Worm (Caenorhabditis elegans) whole organism, early embryonic: ENCODE results near the gene F11A5.9.

Source experiments
- B0310.2 ChIP-seq: sonication (generic microtip); optimal IDR thresholded peaks from 2 replicates; lab custom pipeline; 2016; ENCODE audit warnings: mild to moderate bottlenecking, missing genetic modification characterization, missing compliant biosample characterization
- F13C5.2 ChIP-seq: sonication (generic microtip); optimal IDR thresholded peaks from 2 replicates; lab custom pipeline; 2017; ENCODE audit warnings: mild to moderate bottlenecking, missing genetic modification characterization, inconsistent platforms, missing compliant biosample characterization
- aly-1 ChIP-seq: sonication (generic microtip); optimal IDR thresholded peaks from 2 replicates; lab custom pipeline; 2016; ENCODE audit warnings: missing genetic modification characterization, missing compliant biosample characterization
- ama-1 ChIP-seq: fragments of 150-350 bp; optimal IDR thresholded peaks from 2 replicates; lab custom pipeline; 2014
- ceh-13 ChIP-seq: fragments of 200-800 bp; sonication (Bioruptor generic); optimal IDR thresholded peaks from 2 replicates; lab custom pipeline; 2018; ENCODE audit warnings: mild to moderate bottlenecking, missing genetic modification characterization, missing compliant biosample characterization
- ceh-36 ChIP-seq: sonication (generic microtip); optimal IDR thresholded peaks from 2 replicates; lab custom pipeline; 2016; ENCODE audit warnings: missing genetic modification characterization, inconsistent platforms, missing compliant biosample characterization
- ets-7 ChIP-seq: sonication (generic microtip); optimal IDR thresholded peaks from 2 replicates; lab custom pipeline; 2016; ENCODE audit warnings: missing genotype, missing genetic modification characterization, missing compliant biosample characterization
- flt-1 ChIP-seq: fragments of 200-800 bp; sonication (Bioruptor generic); IDR thresholded peaks from 2 replicates; pipeline ENCODE4 v1.3.6; 2022; ENCODE audit warnings: missing genetic modification characterization, missing compliant biosample characterization
- hmbx-1 ChIP-seq: sonication (generic microtip); optimal IDR thresholded peaks from 2 replicates; lab custom pipeline; 2016; ENCODE audit warnings: mild to moderate bottlenecking, missing genetic modification characterization, missing compliant biosample characterization
- hmg-4 ChIP-seq: fragments of 200-800 bp; sonication (Bioruptor generic); optimal IDR thresholded peaks from 2 replicates; lab custom pipeline; 2018; ENCODE audit warnings: mild to moderate bottlenecking, missing genetic modification characterization, missing compliant biosample characterization
- hnd-1 ChIP-seq: sonication (generic microtip); optimal IDR thresholded peaks from 2 replicates; lab custom pipeline; 2016; ENCODE audit warnings: missing genetic modification characterization, missing compliant biosample characterization
- pes-1 ChIP-seq: fragments of 200-800 bp; sonication (Bioruptor generic); IDR thresholded peaks from 2 replicates; pipeline ENCODE4 v1.3.6; 2022; ENCODE audit warnings: missing genetic modification reagents, missing genetic modification characterization, missing compliant biosample characterization
- scrt-1 ChIP-seq: fragments of 200-800 bp; sonication (Bioruptor generic); IDR thresholded peaks from 2 replicates; pipeline ENCODE4 v1.3.6; 2022; ENCODE audit warnings: missing genetic modification characterization, missing compliant biosample characterization
- sea-1 ChIP-seq: fragments of 200-800 bp; sonication (Bioruptor generic); conservative IDR thresholded peaks from 2 replicates; pipeline ENCODE4 v1.3.6; 2022; ENCODE audit warnings: missing genetic modification characterization, missing compliant biosample characterization
- tbx-11 ChIP-seq: fragments of 200-800 bp; sonication (Bioruptor generic); IDR thresholded peaks from 2 replicates; pipeline ENCODE4 v1.3.6; 2022; ENCODE audit warnings: missing genetic modification characterization, missing compliant biosample characterization
- tbx-37 ChIP-seq: fragments of 200-800 bp; sonication (Bioruptor generic); conservative IDR thresholded peaks from 2 replicates; pipeline ENCODE4 v1.3.6; 2022; ENCODE audit warnings: missing genetic modification reagents, missing genetic modification characterization, missing compliant biosample characterization
- tra-4 ChIP-seq: sonication (generic microtip); optimal IDR thresholded peaks from 2 replicates; lab custom pipeline; 2017; ENCODE audit warnings: missing genetic modification characterization, missing compliant biosample characterization

The F11A5.9 gene

ce11 chrV:16194639-16195038 is 20.1 kb upstream of the F11A5.9 start, which contains the start of gene rabr-4:
Gene rabr-4 (plus strand): TSS chrV:16194939.
- TF ChIP-seq ama-1, result no peak
- TF ChIP-seq ets-7 (tag; lab: Kevin White, UChicago), result no peak
- no peak for TF ChIP-seq ceh-13 (GFP tag; lab: Kevin White, UChicago)
- TF ChIP-seq tbx-37 (GFP tag; lab: Robert Waterston, UW), result no peak
- no peak for TF ChIP-seq sea-1 (GFP tag; lab: Robert Waterston, UW)
- no peak for TF ChIP-seq flt-1
- TF ChIP-seq pes-1 (GFP tag; lab: Robert Waterston, UW), result no peak
- no peak for TF ChIP-seq aly-1 (tag; lab: Kevin White, UChicago)

ce11 chrV:16195379-16195778 is 19.3 kb upstream of the F11A5.9 start, which contains the start of gene rabr-3:
Gene rabr-3 (plus strand): TSS chrV:16195679.
- TF ChIP-seq hnd-1 (tag; lab: Kevin White, UChicago) (no peak), tra-4 (tag; lab: Kevin White, UChicago) (no peak), flt-1 (no peak)

ce11 chrV:16198016-16198415 is 16.7 kb upstream of the F11A5.9 start, which contains the start of gene F11A5.5:
Gene F11A5.5 (plus strand): TSS chrV:16198316.
- no peak for TF ChIP-seq hnd-1 (tag; lab: Kevin White, UChicago)
- no peak for TF ChIP-seq hmbx-1 (tag; lab: Kevin White, UChicago)
- TF ChIP-seq B0310.2 (tag; lab: Kevin White, UChicago), result no peak
- no peak for TF ChIP-seq ets-7 (tag; lab: Kevin White, UChicago)
- TF ChIP-seq flt-1, result no peak
- no peak for TF ChIP-seq ama-1
- no peak for TF ChIP-seq tbx-37 (GFP tag; lab: Robert Waterston, UW)
- TF ChIP-seq hmg-4, result no peak
- no peak for TF ChIP-seq ceh-36 (tag; lab: Kevin White, UChicago)
- no peak for TF ChIP-seq F13C5.2

- TF ChIP-seq B0310.2 (tag; lab: Kevin White, UChicago) (no peak), F13C5.2 (no peak), hmg-4 (no peak), flt-1 (no peak), scrt-1 (GFP tag; lab: Robert Waterston, UW) (no peak), pes-1 (GFP tag; lab: Robert Waterston, UW) (no peak), ets-7 (tag; lab: Kevin White, UChicago) (no peak), ceh-36 (tag; lab: Kevin White, UChicago) (no peak), hmbx-1 (tag; lab: Kevin White, UChicago) (no peak), tra-4 (tag; lab: Kevin White, UChicago) (no peak), tbx-11 (no peak), ama-1 (no peak), ceh-13 (GFP tag; lab: Kevin White, UChicago) (no peak)
Measured at ce11 chrV:16201730-16202129, 13.0 kb upstream of the F11A5.9 start, which contains the start of gene F11A5.17. Gene F11A5.17 (plus strand): TSS chrV:16202030.

ce11 chrV:16202618-16203017 is 12.1 kb upstream of the F11A5.9 start, which contains the start of gene F11A5.18:
Gene F11A5.18 (plus strand): TSS chrV:16202918.
- TF ChIP-seq ceh-13 (GFP tag; lab: Kevin White, UChicago) (no peak), scrt-1 (GFP tag; lab: Robert Waterston, UW) (no peak), F13C5.2 (no peak), flt-1 (no peak), aly-1 (tag; lab: Kevin White, UChicago) (no peak), hmg-4 (no peak), B0310.2 (tag; lab: Kevin White, UChicago) (no peak), pes-1 (GFP tag; lab: Robert Waterston, UW) (no peak), sea-1 (GFP tag; lab: Robert Waterston, UW) (no peak), tra-4 (tag; lab: Kevin White, UChicago) (no peak), tbx-11 (no peak)

ce11 chrV:16204888-16205287 is 9.8 kb upstream of the F11A5.9 start, which contains the start of gene irld-26:
Gene irld-26 (plus strand): TSS chrV:16205188.
- TF ChIP-seq B0310.2 (tag; lab: Kevin White, UChicago), result no peak
- no peak for TF ChIP-seq hmbx-1 (tag; lab: Kevin White, UChicago)
- no peak for TF ChIP-seq ets-7 (tag; lab: Kevin White, UChicago)
- no peak for TF ChIP-seq ama-1
- no peak for TF ChIP-seq aly-1 (tag; lab: Kevin White, UChicago)
- TF ChIP-seq tbx-11, result no peak
- TF ChIP-seq sea-1 (GFP tag; lab: Robert Waterston, UW), result no peak
- TF ChIP-seq F13C5.2, result no peak
- TF ChIP-seq flt-1, result no peak
- no peak for TF ChIP-seq tbx-37 (GFP tag; lab: Robert Waterston, UW)
- no peak for TF ChIP-seq pes-1 (GFP tag; lab: Robert Waterston, UW)

ce11 chrV:16209837-16210236 is 4.9 kb upstream of the F11A5.9 start, which contains the start of gene oac-15:
Gene oac-15 (minus strand): TSS chrV:16209937.
- TF ChIP-seq ets-7 (tag; lab: Kevin White, UChicago) (no peak), tbx-11 (no peak), pes-1 (GFP tag; lab: Robert Waterston, UW) (no peak), scrt-1 (GFP tag; lab: Robert Waterston, UW) (no peak)

- no peak for TF ChIP-seq aly-1 (tag; lab: Kevin White, UChicago)
- no peak for TF ChIP-seq hmbx-1 (tag; lab: Kevin White, UChicago)
- no peak for TF ChIP-seq ama-1
- TF ChIP-seq ceh-36 (tag; lab: Kevin White, UChicago), result no peak
- no peak for TF ChIP-seq ets-7 (tag; lab: Kevin White, UChicago)
- TF ChIP-seq F13C5.2, result no peak
Measured at ce11 chrV:16210257-16211002, 4.3 kb upstream of the F11A5.9 start, which contains the start of gene F11A5.16. Gene F11A5.16 (plus strand): TSS chrV:16210952.
